Worm (Caenorhabditis elegans): ENCODE measurements around the gene F43H9.3.

Gene F43H9.3

DNA sequence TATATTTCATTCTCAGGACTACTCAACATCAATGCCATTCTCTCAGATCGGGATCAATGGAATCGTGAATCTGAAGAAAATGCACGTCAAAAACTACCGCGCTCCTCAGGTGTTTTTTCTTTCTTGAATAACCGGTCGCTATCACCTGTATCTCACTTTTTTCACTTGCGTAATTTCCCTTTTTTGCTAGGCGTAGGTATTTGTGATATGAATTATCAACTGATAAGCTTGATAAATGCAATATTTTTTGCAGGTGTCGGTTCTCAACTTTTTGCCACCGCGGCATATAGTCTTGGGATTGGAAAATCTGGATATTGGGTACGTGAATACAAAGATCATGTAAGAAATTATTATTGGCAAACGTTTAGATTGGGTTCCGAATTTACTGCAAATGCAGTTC is 30.4 kb upstream of the F43H9.3 start:
- TF ChIP-seq zim-3 (tag; optimal IDR thresholded peaks at IDR 0.05) = no peak
- TF ChIP-seq repo-1 (tag; optimal IDR thresholded peaks at IDR 0.05) = no peak
- no peak for TF ChIP-seq lin-26 (GFP tag; IDR thresholded peaks at IDR 0.05)
- no peak for TF ChIP-seq athp-1 (tag; optimal IDR thresholded peaks at IDR 0.05)

DNA sequence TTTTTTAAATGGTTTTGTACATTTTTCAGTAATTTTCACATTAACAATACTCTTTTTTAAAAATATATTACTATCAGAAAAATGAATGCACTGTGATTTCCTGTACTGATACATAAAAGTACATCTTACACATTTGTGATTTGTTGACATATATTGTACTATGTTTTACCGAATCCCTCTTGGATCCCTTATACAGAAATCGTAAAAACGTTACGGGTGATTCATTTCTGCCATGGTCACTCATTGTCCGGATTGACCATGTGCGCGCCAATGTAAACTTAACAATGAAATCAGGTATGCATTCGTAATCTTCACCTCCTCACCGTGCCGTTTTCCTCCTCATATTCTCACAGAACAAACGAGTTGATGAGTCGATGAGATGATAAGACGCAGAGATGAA is 29.4 kb upstream of the F43H9.3 start, which contains the start of gene ZC513.2:
Gene ZC513.2, plus strand, starts transcription at position 301 of the 400 bp plus-strand sequence.
- TF ChIP-seq C06A6.2 (GFP tag; conservative IDR thresholded peaks at IDR 0.05) (no peak), Y67H2A.10 (GFP tag; conservative IDR thresholded peaks at IDR 0.05) (no peak), F37B4.10 (GFP tag; IDR thresholded peaks at IDR 0.05) (no peak), efl-1 (GFP tag; optimal IDR thresholded peaks at IDR 0.05) (no peak), athp-1 (tag; optimal IDR thresholded peaks at IDR 0.05) (no peak), ceh-58 (GFP tag; IDR thresholded peaks at IDR 0.05) (no peak), bed-2 (GFP tag; IDR thresholded peaks at IDR 0.05) (no peak), let-526 (GFP tag; IDR thresholded peaks at IDR 0.05) (no peak), F52B5.7 (tag; optimal IDR thresholded peaks at IDR 0.05) (no peak), pha-4 (tag; optimal IDR thresholded peaks at IDR 0.05) (no peak), ztf-6 (GFP tag; IDR thresholded peaks at IDR 0.05) (no peak)

DNA sequence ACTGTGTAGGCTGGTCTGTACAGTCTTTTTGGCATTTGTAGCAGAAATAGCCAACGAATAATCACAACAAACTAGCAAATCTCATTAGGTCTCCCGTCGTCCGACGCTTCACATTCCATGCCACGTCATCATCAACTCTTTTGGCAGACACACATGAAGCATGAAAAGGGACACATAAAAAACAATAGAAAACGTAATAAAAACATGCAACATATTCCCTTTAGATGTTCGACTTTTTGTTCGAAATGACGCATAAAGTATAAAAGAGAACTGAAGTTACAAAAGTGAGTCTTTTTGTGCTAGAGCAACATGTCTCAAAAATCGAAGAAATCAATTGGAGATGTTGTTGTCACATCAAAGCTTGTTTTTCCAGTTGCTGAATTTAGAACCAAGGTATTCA is 27.1 kb upstream of the F43H9.3 start, which contains the start of gene sth-1:
Gene sth-1, plus strand, starts transcription at position 301 of the 400 bp plus-strand sequence.
- TF ChIP-seq snpc-1.3 (tag; optimal IDR thresholded peaks at IDR 0.05; ENCODE audit: insufficient read depth) (no peak), F22D6.2 (tag; optimal IDR thresholded peaks at IDR 0.05) (no peak), Y67H2A.10 (GFP tag; conservative IDR thresholded peaks at IDR 0.05) (no peak), B0336.3 (GFP tag; IDR thresholded peaks at IDR 0.05) (no peak), lag-1 (GFP tag; IDR thresholded peaks at IDR 0.05) (no peak), Y79H2A.3 (GFP tag; conservative IDR thresholded peaks at IDR 0.05) (no peak), snpc-4 (GFP tag; optimal IDR thresholded peaks at IDR 0.05) (no peak), snpc-4 (tag; optimal IDR thresholded peaks at IDR 0.05) (no peak), lin-54 (GFP tag; optimal IDR thresholded peaks at IDR 0.05) (no peak), F33H1.4 (GFP tag; IDR thresholded peaks at IDR 0.05) (no peak), mel-28 (tag; optimal IDR thresholded peaks at IDR 0.05; ENCODE audit: borderline replicate concordance) (no peak), him-1 (tag; optimal IDR thresholded peaks at IDR 0.05) (no peak), nfya-1 (tag; optimal IDR thresholded peaks at IDR 0.05; ENCODE audit: borderline replicate concordance, insufficient read depth) (no peak), dpl-1 (GFP tag; optimal IDR thresholded peaks at IDR 0.05) (no peak), B0261.1 (tag; optimal IDR thresholded peaks at IDR 0.05) (no peak), bed-2 (GFP tag; IDR thresholded peaks at IDR 0.05) (no peak), nhr-179 (tag; optimal IDR thresholded peaks at IDR 0.05) (no peak), F55B11.4 (tag; optimal IDR thresholded peaks at IDR 0.05; ENCODE audit: borderline replicate concordance, insufficient read depth) (no peak), ceh-79 (tag; optimal IDR thresholded peaks at IDR 0.05) (no peak)

DNA sequence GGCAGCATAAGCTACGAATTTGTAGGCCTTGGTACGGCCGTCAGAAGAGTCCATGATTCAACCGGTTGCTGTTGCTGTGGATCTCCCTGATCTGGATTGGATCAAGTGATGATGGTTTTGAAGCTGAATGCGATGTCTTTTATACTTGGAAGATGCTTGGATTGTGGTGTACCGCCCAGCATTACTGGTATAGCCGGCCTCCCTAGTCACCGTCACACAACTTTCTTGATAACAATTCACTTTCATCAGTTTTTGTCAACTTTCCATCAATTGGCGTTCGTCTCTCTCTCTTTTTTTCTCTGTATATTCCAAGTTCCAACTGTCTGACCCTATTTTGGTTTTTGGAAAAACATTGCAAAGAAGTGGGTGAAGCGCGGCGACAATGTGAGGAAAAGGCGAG is 26.1 kb upstream of the F43H9.3 start, which contains the start of gene col-43:
Gene col-43, minus strand, starts transcription at position 101 of the 400 bp plus-strand sequence.
- TF ChIP-seq mcd-1 (GFP tag; IDR thresholded peaks at IDR 0.05) (no peak), ztf-22 (GFP tag; optimal IDR thresholded peaks at IDR 0.05) (no peak), nhr-120 (GFP tag; IDR thresholded peaks at IDR 0.05) (no peak), F23B12.7 (tag; optimal IDR thresholded peaks at IDR 0.05; ENCODE audit: insufficient read depth) (no peak), nfya-2 (GFP tag; IDR thresholded peaks at IDR 0.05) (no peak), K11D2.4 (GFP tag; IDR thresholded peaks at IDR 0.05) (no peak), T26A5.8 (tag; optimal IDR thresholded peaks at IDR 0.05) (no peak), xnd-1 (tag; optimal IDR thresholded peaks at IDR 0.05) (no peak), cebp-2 (GFP tag; IDR thresholded peaks at IDR 0.05) (no peak), ztf-28 (GFP tag; IDR thresholded peaks at IDR 0.05) (no peak), unc-62 (GFP tag; optimal IDR thresholded peaks at IDR 0.05) (no peak)

Measured in whole organism, young adult.